Fruit fly (Drosophila melanogaster) whole organism, adult: ENCODE results near the gene tank.
A peak's percentile ranks its signal among the peaks of the same experiment; 100 is the strongest.

Experiments used
- CG11617 ChIP-seq: fragments of 200-800 bp; sonication (Bioruptor generic); optimal IDR thresholded peaks from 2 replicates; lab custom pipeline; 2017; ENCODE audit warnings: mild to moderate bottlenecking, missing biosample characterization, missing genetic modification reagents, missing genetic modification characterization
- CG12768 ChIP-seq: fragments of 200-800 bp; sonication (Bioruptor generic); optimal IDR thresholded peaks from 2 replicates; lab custom pipeline; 2017; ENCODE audit warnings: missing biosample characterization, missing genetic modification characterization, mild to moderate bottlenecking, moderate library complexity, missing genetic modification reagents
- CG14711 ChIP-seq: fragments of 200-800 bp; sonication (Bioruptor generic); optimal IDR thresholded peaks from 2 replicates; lab custom pipeline; 2018; ENCODE audit warnings: missing biosample characterization, mild to moderate bottlenecking, missing genetic modification characterization, moderate library complexity
- CG1620 ChIP-seq: fragments of 200-800 bp; sonication (Bioruptor generic); optimal IDR thresholded peaks from 2 replicates; lab custom pipeline; 2016; ENCODE audit warnings: missing biosample characterization, missing genetic modification characterization
- CG33017 ChIP-seq: fragments of 200-800 bp; sonication (Bioruptor generic); optimal IDR thresholded peaks from 2 replicates; lab custom pipeline; 2018; ENCODE audit warnings: missing biosample characterization, mild to moderate bottlenecking, missing genetic modification characterization, moderate library complexity
- CG5204 ChIP-seq: fragments of 200-800 bp; sonication (Bioruptor generic); optimal IDR thresholded peaks from 2 replicates; lab custom pipeline; 2016; ENCODE audit warnings: missing biosample characterization, missing genetic modification characterization
- CG7045 ChIP-seq: fragments of 200-800 bp; sonication (Bioruptor generic); optimal IDR thresholded peaks from 2 replicates; lab custom pipeline; 2017; ENCODE audit warnings: missing biosample characterization, mild to moderate bottlenecking, missing genetic modification characterization
- CG7101 ChIP-seq: fragments of 200-800 bp; sonication (Bioruptor generic); optimal IDR thresholded peaks from 2 replicates; lab custom pipeline; 2018; ENCODE audit warnings: missing biosample characterization, mild to moderate bottlenecking, missing genetic modification characterization, moderate library complexity
- Clk ChIP-seq: fragments of 200-800 bp; sonication (Bioruptor generic); optimal IDR thresholded peaks from 2 replicates; lab custom pipeline; 2017; ENCODE audit warnings: missing biosample characterization, missing genetic modification characterization
- Crg-1 ChIP-seq: fragments of 200-800 bp; sonication (Bioruptor generic); optimal IDR thresholded peaks from 2 replicates; lab custom pipeline; 2016; ENCODE audit warnings: missing biosample characterization, missing genetic modification characterization
- Hr96 ChIP-seq: fragments of 200-800 bp; sonication (Bioruptor generic); optimal IDR thresholded peaks from 2 replicates; lab custom pipeline; 2016; ENCODE audit warnings: missing biosample characterization, missing genetic modification characterization
- Mnt ChIP-seq: fragments of 200-800 bp; sonication (Bioruptor generic); optimal IDR thresholded peaks from 2 replicates; lab custom pipeline; 2016; ENCODE audit warnings: missing biosample characterization, mild to moderate bottlenecking, missing genetic modification characterization
- bab1 ChIP-seq: fragments of 200-800 bp; sonication (Bioruptor generic); optimal IDR thresholded peaks from 3 replicates; lab custom pipeline; 2019; ENCODE audit warnings: missing biosample characterization, mild to moderate bottlenecking, missing genetic modification characterization, moderate library complexity
- cic ChIP-seq: fragments of 200-800 bp; sonication (Bioruptor generic); optimal IDR thresholded peaks from 2 replicates; lab custom pipeline; 2017; ENCODE audit warnings: missing biosample characterization, mild to moderate bottlenecking, missing genetic modification characterization, moderate library complexity
- cnc ChIP-seq, 2 experiments: fragments of >200 bp; optimal IDR thresholded peaks; 2 replicates each; lab custom pipeline; 2017
- kay ChIP-seq: fragments of 200-800 bp; sonication (Bioruptor generic); peaks from one replicate; lab custom pipeline; 2016; ENCODE audit warnings: missing biosample characterization, missing genetic modification characterization, borderline replicate concordance
- ovo ChIP-seq: fragments of 200-800 bp; sonication (Bioruptor generic); optimal IDR thresholded peaks from 2 replicates; lab custom pipeline; 2016; ENCODE audit warnings: missing biosample characterization, missing genetic modification characterization
- pad ChIP-seq: fragments of 200-800 bp; sonication (Bioruptor generic); optimal IDR thresholded peaks from 3 replicates; lab custom pipeline; 2017; ENCODE audit warnings: missing biosample characterization, missing genetic modification characterization, mild to moderate bottlenecking, moderate library complexity, missing genetic modification reagents
- tj ChIP-seq: fragments of 200-800 bp; sonication (Bioruptor generic); optimal IDR thresholded peaks from 3 replicates; lab custom pipeline; 2017; ENCODE audit warnings: missing biosample characterization, mild to moderate bottlenecking, missing genetic modification characterization, moderate library complexity
- toe ChIP-seq: fragments of 200-800 bp; sonication (Bioruptor generic); optimal IDR thresholded peaks from 2 replicates; lab custom pipeline; 2016; ENCODE audit warnings: missing biosample characterization, missing genetic modification characterization

tank gene

dm6 chr2L:4837772-4838397, at the start of gene tank, which contains the start of gene CG12194:
Gene tank, minus strand, starts transcription at chr2L:4837999.
Gene CG12194, plus strand, starts transcription at chr2L:4838347.
- TF ChIP-seq ovo (GFP tag; lab: Kevin White, UChicago) (peak; percentile 92), Hr96 (peak; percentile 88), cic (GFP tag; lab: Kevin White, UChicago) (peak; percentile 26), Clk (peak; percentile 90), cnc (optimal IDR thresholded peaks at IDR 0.05; lab: Kevin White, UChicago) (no peak), kay (GFP tag; lab: Kevin White, UChicago) (no peak), Crg-1 (GFP tag; lab: Kevin White, UChicago) (peak; percentile 90), bab1 (GFP tag; lab: Kevin White, UChicago) (peak; percentile 94), pad (GFP tag; lab: Kevin White, UChicago) (peak; percentile 81), tj (GFP tag; lab: Kevin White, UChicago) (peak; percentile 69), CG14711 (tag; lab: Kevin White, UChicago) (peak; percentile 92), toe (GFP tag; lab: Kevin White, UChicago) (peak; percentile 90), CG12768 (GFP tag; lab: Kevin White, UChicago) (peak; percentile 95), CG11617 (GFP tag; lab: Kevin White, UChicago) (peak; percentile 89), CG33017 (tag; lab: Kevin White, UChicago) (peak; percentile 94), CG7045 (GFP tag; lab: Kevin White, UChicago) (peak; percentile 94), CG7101 (tag; lab: Kevin White, UChicago) (peak; percentile 92), Mnt (GFP tag; lab: Kevin White, UChicago) (peak; percentile 88), CG1620 (GFP tag; lab: Kevin White, UChicago) (peak; percentile 92), CG5204 (GFP tag; lab: Kevin White, UChicago) (peak; percentile 95)

- TF ChIP-seq Crg-1 (GFP tag; lab: Kevin White, UChicago) (no peak), CG1620 (GFP tag; lab: Kevin White, UChicago) (no peak), CG5204 (GFP tag; lab: Kevin White, UChicago) (no peak), ovo (GFP tag; lab: Kevin White, UChicago) (no peak), kay (GFP tag; lab: Kevin White, UChicago) (no peak), Mnt (GFP tag; lab: Kevin White, UChicago) (no peak), CG12768 (GFP tag; lab: Kevin White, UChicago) (no peak), cnc (optimal IDR thresholded peaks at IDR 0.05; lab: Kevin White, UChicago) (no peak), CG33017 (tag; lab: Kevin White, UChicago) (no peak), CG7045 (GFP tag; lab: Kevin White, UChicago) (no peak), CG11617 (GFP tag; lab: Kevin White, UChicago) (no peak), toe (GFP tag; lab: Kevin White, UChicago) (no peak)
These were observed 48.8 kb upstream of the tank start for dm6 chr2L:4886645-4887044.

- no peak for TF ChIP-seq pad (GFP tag; lab: Kevin White, UChicago)
- TF ChIP-seq toe (GFP tag; lab: Kevin White, UChicago), result no peak
- no peak for TF ChIP-seq CG14711 (tag; lab: Kevin White, UChicago)
- no peak for TF ChIP-seq ovo (GFP tag; lab: Kevin White, UChicago)
- no peak for TF ChIP-seq tj (GFP tag; lab: Kevin White, UChicago)
- TF ChIP-seq CG5204 (GFP tag; lab: Kevin White, UChicago), result no peak
- TF ChIP-seq CG7101 (tag; lab: Kevin White, UChicago), result no peak
- TF ChIP-seq Mnt (GFP tag; lab: Kevin White, UChicago), result no peak
- TF ChIP-seq bab1 (GFP tag; lab: Kevin White, UChicago), result no peak
- no peak for TF ChIP-seq kay (GFP tag; lab: Kevin White, UChicago)
These were observed 48.3 kb upstream of the tank start for dm6 chr2L:4886132-4886531.

- TF ChIP-seq Clk (no peak), CG7045 (GFP tag; lab: Kevin White, UChicago) (no peak), tj (GFP tag; lab: Kevin White, UChicago) (peak; percentile 15), toe (GFP tag; lab: Kevin White, UChicago) (no peak), pad (GFP tag; lab: Kevin White, UChicago) (no peak), CG11617 (GFP tag; lab: Kevin White, UChicago) (no peak), Hr96 (no peak), CG5204 (GFP tag; lab: Kevin White, UChicago) (no peak), CG12768 (GFP tag; lab: Kevin White, UChicago) (no peak), CG1620 (GFP tag; lab: Kevin White, UChicago) (no peak), Crg-1 (GFP tag; lab: Kevin White, UChicago) (no peak), cnc (optimal IDR thresholded peaks at IDR 0.05; lab: Kevin White, UChicago) (no peak), Mnt (GFP tag; lab: Kevin White, UChicago) (peak; percentile 7), CG14711 (tag; lab: Kevin White, UChicago) (no peak), ovo (GFP tag; lab: Kevin White, UChicago) (no peak), cic (GFP tag; lab: Kevin White, UChicago) (no peak)
These were observed 45.2 kb upstream of the tank start, which contains the start of the genes Cf2 and CG3008 for dm6 chr2L:4883023-4883392. Gene Cf2, minus strand, starts transcription at chr2L:4883107. Gene CG3008, plus strand, starts transcription at chr2L:4883298.

dm6 chr2L:4882131-4883022, 44.6 kb upstream of the tank start:
- TF ChIP-seq CG33017 (tag; lab: Kevin White, UChicago) (no peak), CG7045 (GFP tag; lab: Kevin White, UChicago) (no peak), pad (GFP tag; lab: Kevin White, UChicago) (no peak), toe (GFP tag; lab: Kevin White, UChicago) (no peak), cic (GFP tag; lab: Kevin White, UChicago) (no peak), kay (GFP tag; lab: Kevin White, UChicago) (no peak), CG12768 (GFP tag; lab: Kevin White, UChicago) (no peak), Mnt (GFP tag; lab: Kevin White, UChicago) (no peak), bab1 (GFP tag; lab: Kevin White, UChicago) (no peak), Hr96 (no peak), CG14711 (tag; lab: Kevin White, UChicago) (no peak), ovo (GFP tag; lab: Kevin White, UChicago) (no peak), Clk (no peak), CG1620 (GFP tag; lab: Kevin White, UChicago) (no peak), CG5204 (GFP tag; lab: Kevin White, UChicago) (no peak), tj (GFP tag; lab: Kevin White, UChicago) (no peak)
